Worm (Caenorhabditis elegans) whole organism, early embryonic: ENCODE data around the gene T13C5.3.

ENCODE experiments used
- B0310.2 ChIP-seq: sonication (generic microtip); optimal IDR thresholded peaks from 2 replicates; lab custom pipeline; 2016; ENCODE audit warnings: mild to moderate bottlenecking, missing genetic modification characterization, missing compliant biosample characterization
- F13C5.2 ChIP-seq: sonication (generic microtip); optimal IDR thresholded peaks from 2 replicates; lab custom pipeline; 2017; ENCODE audit warnings: mild to moderate bottlenecking, missing genetic modification characterization, inconsistent platforms, missing compliant biosample characterization
- aly-1 ChIP-seq: sonication (generic microtip); optimal IDR thresholded peaks from 2 replicates; lab custom pipeline; 2016; ENCODE audit warnings: missing genetic modification characterization, missing compliant biosample characterization
- ama-1 ChIP-seq: fragments of 150-350 bp; optimal IDR thresholded peaks from 2 replicates; lab custom pipeline; 2014
- ceh-13 ChIP-seq: fragments of 200-800 bp; sonication (Bioruptor generic); optimal IDR thresholded peaks from 2 replicates; lab custom pipeline; 2018; ENCODE audit warnings: mild to moderate bottlenecking, missing genetic modification characterization, missing compliant biosample characterization
- ceh-36 ChIP-seq: sonication (generic microtip); optimal IDR thresholded peaks from 2 replicates; lab custom pipeline; 2016; ENCODE audit warnings: missing genetic modification characterization, inconsistent platforms, missing compliant biosample characterization
- ets-7 ChIP-seq: sonication (generic microtip); optimal IDR thresholded peaks from 2 replicates; lab custom pipeline; 2016; ENCODE audit warnings: missing genotype, missing genetic modification characterization, missing compliant biosample characterization
- flt-1 ChIP-seq: fragments of 200-800 bp; sonication (Bioruptor generic); IDR thresholded peaks from 2 replicates; pipeline ENCODE4 v1.3.6; 2022; ENCODE audit warnings: missing genetic modification characterization, missing compliant biosample characterization
- hmbx-1 ChIP-seq: sonication (generic microtip); optimal IDR thresholded peaks from 2 replicates; lab custom pipeline; 2016; ENCODE audit warnings: mild to moderate bottlenecking, missing genetic modification characterization, missing compliant biosample characterization
- hmg-4 ChIP-seq: fragments of 200-800 bp; sonication (Bioruptor generic); optimal IDR thresholded peaks from 2 replicates; lab custom pipeline; 2018; ENCODE audit warnings: mild to moderate bottlenecking, missing genetic modification characterization, missing compliant biosample characterization
- hnd-1 ChIP-seq: sonication (generic microtip); optimal IDR thresholded peaks from 2 replicates; lab custom pipeline; 2016; ENCODE audit warnings: missing genetic modification characterization, missing compliant biosample characterization
- pes-1 ChIP-seq: fragments of 200-800 bp; sonication (Bioruptor generic); IDR thresholded peaks from 2 replicates; pipeline ENCODE4 v1.3.6; 2022; ENCODE audit warnings: missing genetic modification reagents, missing genetic modification characterization, missing compliant biosample characterization
- scrt-1 ChIP-seq: fragments of 200-800 bp; sonication (Bioruptor generic); IDR thresholded peaks from 2 replicates; pipeline ENCODE4 v1.3.6; 2022; ENCODE audit warnings: missing genetic modification characterization, missing compliant biosample characterization
- sea-1 ChIP-seq: fragments of 200-800 bp; sonication (Bioruptor generic); conservative IDR thresholded peaks from 2 replicates; pipeline ENCODE4 v1.3.6; 2022; ENCODE audit warnings: missing genetic modification characterization, missing compliant biosample characterization
- tbx-11 ChIP-seq: fragments of 200-800 bp; sonication (Bioruptor generic); IDR thresholded peaks from 2 replicates; pipeline ENCODE4 v1.3.6; 2022; ENCODE audit warnings: missing genetic modification characterization, missing compliant biosample characterization
- tbx-37 ChIP-seq: fragments of 200-800 bp; sonication (Bioruptor generic); conservative IDR thresholded peaks from 2 replicates; pipeline ENCODE4 v1.3.6; 2022; ENCODE audit warnings: missing genetic modification reagents, missing genetic modification characterization, missing compliant biosample characterization
- tra-4 ChIP-seq: sonication (generic microtip); optimal IDR thresholded peaks from 2 replicates; lab custom pipeline; 2017; ENCODE audit warnings: missing genetic modification characterization, missing compliant biosample characterization

The T13C5.3 gene

DNA sequence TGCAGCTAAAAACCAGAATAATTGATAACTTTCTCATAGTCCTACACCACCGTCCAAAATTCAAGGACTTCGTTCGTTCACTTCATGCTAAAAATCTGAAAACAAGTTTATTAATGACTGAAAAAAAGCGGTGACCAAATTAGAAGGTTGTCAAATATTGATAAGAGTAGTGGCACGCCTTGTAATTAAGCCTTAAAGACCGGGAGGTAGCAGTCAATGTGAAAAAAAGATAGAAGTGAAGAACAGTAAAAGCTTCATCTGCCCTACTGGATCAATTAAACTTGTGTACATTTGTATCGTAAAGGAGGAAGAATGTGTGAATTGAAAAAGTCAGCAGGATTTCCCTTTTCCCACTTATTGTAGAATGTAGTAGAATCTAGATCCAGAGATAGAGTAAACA lies 27.9 kb upstream of the T13C5.3 start, which contains the start of gene tag-275:
Gene tag-275 (minus strand): TSS at position 101 of the 400 bp plus-strand sequence.
- TF ChIP-seq aly-1 (tag; lab: Kevin White, UChicago) (no peak), tra-4 (tag; lab: Kevin White, UChicago) (no peak), scrt-1 (GFP tag; lab: Robert Waterston, UW) (no peak), hnd-1 (tag; lab: Kevin White, UChicago) (no peak), ceh-36 (no peak)

DNA sequence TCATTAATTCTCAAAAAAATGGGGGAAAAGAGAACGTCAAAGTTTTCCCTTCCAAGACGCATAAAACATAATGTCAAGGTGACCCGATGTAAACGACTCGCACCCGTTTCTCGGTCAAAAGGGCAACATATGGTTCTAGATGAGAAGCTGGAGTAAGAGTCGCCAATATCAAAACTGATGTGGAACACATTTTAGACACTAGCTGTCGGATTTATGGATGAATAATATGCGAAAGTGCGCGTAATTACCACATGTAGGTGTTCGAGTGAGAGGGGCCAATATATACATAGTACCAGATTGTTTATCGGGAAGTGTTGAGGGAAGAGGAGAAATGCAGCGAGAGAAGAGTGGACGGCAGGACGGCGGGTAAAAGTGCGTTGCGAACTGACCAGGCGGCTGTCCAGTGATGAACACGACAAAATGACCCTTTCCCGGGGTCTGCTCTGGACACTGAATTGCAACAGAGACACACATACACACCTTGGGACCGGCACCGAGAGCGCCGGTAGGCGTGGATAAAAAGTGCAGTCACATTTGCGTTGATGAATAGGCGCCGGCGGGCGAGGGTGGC lies 27.3 kb upstream of the T13C5.3 start:
- TF ChIP-seq ceh-13 (GFP tag; lab: Kevin White, UChicago) (no peak), hmg-4 (GFP tag; lab: Kevin White, UChicago) (peak; percentile 43), sea-1 (GFP tag; lab: Robert Waterston, UW) (0 out of 2 replicates have a peak, but pooled peaks have one; percentile 28), ama-1 (no peak), flt-1 (GFP tag; lab: Robert Waterston, UW) (no peak), B0310.2 (no peak), hnd-1 (tag; lab: Kevin White, UChicago) (no peak), pes-1 (GFP tag; lab: Robert Waterston, UW) (no peak), tbx-11 (GFP tag; lab: Robert Waterston, UW) (no peak), aly-1 (tag; lab: Kevin White, UChicago) (no peak), ets-7 (tag; lab: Kevin White, UChicago) (no peak), scrt-1 (GFP tag; lab: Robert Waterston, UW) (0 out of 2 replicates have a peak, but pooled peaks have one; percentile 47), tra-4 (tag; lab: Kevin White, UChicago) (no peak), F13C5.2 (tag; lab: Kevin White, UChicago) (peak; percentile 40), tbx-37 (GFP tag; lab: Robert Waterston, UW) (no peak), ceh-36 (no peak), hmbx-1 (tag; lab: Kevin White, UChicago) (no peak)

DNA sequence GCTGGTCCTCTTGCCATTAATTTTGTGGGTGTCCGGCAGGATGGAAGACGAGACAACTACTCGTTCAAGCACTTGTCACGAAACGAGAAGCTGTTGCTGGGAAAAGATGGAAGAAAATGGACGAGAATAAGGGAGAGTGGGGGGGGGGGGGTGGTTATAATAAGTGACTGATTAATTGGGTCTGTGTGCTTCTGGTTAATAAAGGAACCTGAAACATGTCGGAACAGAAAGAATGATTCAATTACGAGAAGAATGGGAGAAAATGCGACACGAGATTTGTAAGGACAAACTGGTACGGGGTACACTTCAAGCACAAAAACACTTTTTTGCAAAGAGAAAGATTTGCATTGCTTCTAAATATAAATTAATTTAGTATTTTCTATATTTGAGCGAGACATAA lies 22.9 kb upstream of the T13C5.3 start:
- TF ChIP-seq flt-1 (GFP tag; lab: Robert Waterston, UW) (no peak), ets-7 (tag; lab: Kevin White, UChicago) (no peak), F13C5.2 (tag; lab: Kevin White, UChicago) (no peak), hmbx-1 (tag; lab: Kevin White, UChicago) (no peak), hnd-1 (tag; lab: Kevin White, UChicago) (no peak), pes-1 (GFP tag; lab: Robert Waterston, UW) (no peak), aly-1 (tag; lab: Kevin White, UChicago) (no peak), B0310.2 (no peak), tbx-11 (GFP tag; lab: Robert Waterston, UW) (no peak), scrt-1 (GFP tag; lab: Robert Waterston, UW) (no peak), tra-4 (tag; lab: Kevin White, UChicago) (no peak), tbx-37 (GFP tag; lab: Robert Waterston, UW) (no peak), hmg-4 (GFP tag; lab: Kevin White, UChicago) (no peak), sea-1 (GFP tag; lab: Robert Waterston, UW) (no peak), ceh-36 (no peak), ama-1 (no peak), ceh-13 (GFP tag; lab: Kevin White, UChicago) (no peak)

DNA sequence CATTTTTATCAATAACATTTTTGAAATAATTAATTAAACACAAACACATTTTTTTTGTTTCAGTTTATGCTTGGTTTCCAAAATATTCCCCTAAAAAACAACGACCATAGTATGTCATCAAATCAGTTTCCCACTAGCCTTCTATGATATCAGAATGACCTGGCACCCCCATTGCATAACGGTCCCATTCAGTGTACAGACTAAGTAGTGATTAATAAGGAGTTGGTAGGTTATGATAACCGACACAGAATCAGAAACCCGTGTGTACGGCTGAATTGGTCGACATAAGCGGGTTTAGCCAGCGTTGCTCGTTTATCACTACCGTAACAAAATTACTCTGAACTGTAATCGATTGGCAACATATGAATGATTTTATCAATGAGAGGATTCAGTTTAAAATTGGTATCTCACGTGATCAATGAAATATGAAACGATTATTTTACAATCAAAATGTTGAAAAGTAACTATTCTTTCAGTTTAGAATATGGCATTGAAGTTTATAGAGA lies 20.9 kb upstream of the T13C5.3 start:
- TF ChIP-seq sea-1 (GFP tag; lab: Robert Waterston, UW) = no peak

DNA sequence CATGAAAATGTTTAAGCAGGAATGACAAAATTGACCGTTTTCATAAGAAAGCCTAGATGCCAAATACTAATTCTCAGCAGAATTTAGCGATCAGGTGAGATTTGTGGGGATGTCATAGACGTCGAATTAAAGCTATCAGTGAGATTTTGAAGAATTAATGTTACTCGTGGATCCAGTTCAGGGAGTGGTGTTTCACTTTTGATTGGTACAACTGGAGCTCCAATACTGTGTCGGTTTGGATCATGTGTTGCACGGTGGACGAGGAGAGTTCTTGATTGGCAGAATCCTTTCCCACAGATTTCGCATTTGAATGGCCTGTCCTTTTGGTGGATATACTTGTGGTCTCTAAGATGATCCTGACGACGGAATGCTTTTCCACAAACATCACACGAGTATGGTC lies 18.8 kb upstream of the T13C5.3 start:
- no peak for TF ChIP-seq tbx-11 (GFP tag; lab: Robert Waterston, UW)
- no peak for TF ChIP-seq ceh-13 (GFP tag; lab: Kevin White, UChicago)
- TF ChIP-seq hnd-1 (tag; lab: Kevin White, UChicago) = no peak
- TF ChIP-seq aly-1 (tag; lab: Kevin White, UChicago) = no peak

DNA sequence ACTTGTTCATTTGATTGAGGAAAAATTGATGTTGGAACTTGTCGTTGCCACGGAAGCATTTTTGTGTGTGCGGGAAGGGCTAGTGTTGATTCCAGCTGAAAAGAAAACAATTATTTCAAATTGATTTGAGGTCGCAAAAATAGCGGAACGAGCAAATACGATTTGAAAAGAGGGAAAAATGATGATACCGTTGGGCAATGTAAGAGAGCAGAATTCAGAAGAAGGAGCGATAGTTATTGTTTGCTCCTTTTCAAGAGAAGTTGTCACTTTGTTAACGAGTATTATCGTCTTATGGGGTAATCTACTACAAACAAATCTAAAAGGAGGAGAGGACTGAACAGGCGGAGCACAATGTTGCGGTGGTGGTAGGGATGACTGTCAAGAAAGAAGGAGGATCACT lies 17.9 kb upstream of the T13C5.3 start, which contains the start of gene odd-2:
Gene odd-2 (minus strand): TSS at position 101 of the 400 bp plus-strand sequence.
- TF ChIP-seq tbx-11 (GFP tag; lab: Robert Waterston, UW) (no peak), aly-1 (tag; lab: Kevin White, UChicago) (no peak), ceh-36 (no peak), scrt-1 (GFP tag; lab: Robert Waterston, UW) (no peak), ceh-13 (GFP tag; lab: Kevin White, UChicago) (no peak)

DNA sequence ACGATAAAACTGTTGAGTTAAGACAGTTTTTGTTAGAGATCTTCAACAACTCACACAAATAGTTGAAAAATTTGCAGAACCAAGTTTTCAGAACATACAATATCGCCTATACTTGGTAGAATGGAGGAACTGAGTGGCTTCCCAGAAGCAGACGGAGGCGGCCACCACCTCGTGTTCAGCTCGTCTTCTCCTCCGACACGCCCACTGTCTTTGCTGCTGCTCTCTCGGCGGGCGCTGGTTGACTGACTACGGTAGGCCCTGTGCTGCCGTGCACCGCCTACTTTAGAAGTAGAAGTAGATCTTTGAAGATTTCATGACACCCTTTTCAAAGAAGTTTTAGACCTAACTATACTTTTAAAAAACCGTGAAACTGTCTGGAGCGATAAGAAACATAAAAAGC lies 16.3 kb upstream of the T13C5.3 start:
- TF ChIP-seq pes-1 (GFP tag; lab: Robert Waterston, UW) (no peak), ets-7 (tag; lab: Kevin White, UChicago) (no peak), hmg-4 (GFP tag; lab: Kevin White, UChicago) (no peak), flt-1 (GFP tag; lab: Robert Waterston, UW) (no peak), ceh-36 (no peak), sea-1 (GFP tag; lab: Robert Waterston, UW) (no peak), ama-1 (no peak), ceh-13 (GFP tag; lab: Kevin White, UChicago) (no peak), tra-4 (tag; lab: Kevin White, UChicago) (no peak), scrt-1 (GFP tag; lab: Robert Waterston, UW) (no peak)

DNA sequence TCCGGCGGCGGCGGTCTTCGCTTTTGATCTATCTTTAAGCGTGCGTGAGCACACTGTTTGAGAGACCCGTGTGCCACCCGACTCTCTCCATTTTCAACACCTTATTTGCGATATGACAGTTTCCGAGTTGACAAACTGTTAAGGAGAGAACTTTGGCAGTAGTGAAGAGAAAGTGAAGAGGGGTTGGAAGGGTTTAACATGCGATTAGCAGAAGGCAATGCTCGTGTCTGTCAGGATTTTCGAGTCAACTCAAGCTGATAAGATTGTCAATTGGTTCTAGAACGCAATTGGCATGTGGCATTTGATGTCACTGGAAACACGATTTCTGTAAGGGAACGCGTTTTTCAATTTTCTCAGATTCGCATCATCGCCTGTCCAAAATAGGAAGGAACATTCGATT lies 10.9 kb upstream of the T13C5.3 start:
- no peak for TF ChIP-seq ets-7 (tag; lab: Kevin White, UChicago)
- no peak for TF ChIP-seq aly-1 (tag; lab: Kevin White, UChicago)
- TF ChIP-seq tbx-11 (GFP tag; lab: Robert Waterston, UW) = no peak
- TF ChIP-seq tra-4 (tag; lab: Kevin White, UChicago) = no peak
- no peak for TF ChIP-seq hmg-4 (GFP tag; lab: Kevin White, UChicago)
